Fruit fly (Drosophila melanogaster) whole organism, embryonic: ENCODE measurements around the gene Rtnl1.

ENCODE experiments used
- B-H1 ChIP-seq: fragments of 200-800 bp; sonication (Bioruptor generic); IDR thresholded peaks from 3 replicates; pipeline ENCODE4 v1.3.6; 2022; ENCODE audit warnings: missing biosample characterization, missing genetic modification characterization
- CG11560 ChIP-seq: fragments of 200-800 bp; sonication (Bioruptor generic); IDR thresholded peaks from 3 replicates; pipeline ENCODE4 v1.3.6; 2022; ENCODE audit warnings: missing biosample characterization, missing genetic modification characterization
- CG11723 ChIP-seq: fragments of 200-800 bp; sonication (Bioruptor generic); optimal IDR thresholded peaks from 2 replicates; lab custom pipeline; 2017; ENCODE audit warnings: missing biosample characterization, mild to moderate bottlenecking, missing genetic modification characterization
- CG13624 ChIP-seq: fragments of 200-800 bp; sonication (Bioruptor generic); optimal IDR thresholded peaks from 2 replicates; lab custom pipeline; 2016; ENCODE audit warnings: missing biosample characterization, missing genetic modification characterization
- CG14014 ChIP-seq: fragments of 200-800 bp; sonication (Bioruptor generic); IDR thresholded peaks from 2 replicates; pipeline ENCODE4 v1.3.6; 2022; ENCODE audit warnings: missing biosample characterization, missing genetic modification characterization
- CG15269 ChIP-seq: fragments of 200-800 bp; sonication (Bioruptor generic); optimal IDR thresholded peaks from 2 replicates; lab custom pipeline; 2018; ENCODE audit warnings: missing biosample characterization, mild to moderate bottlenecking, missing genetic modification characterization, moderate library complexity
- CG1529 ChIP-seq: fragments of 200-800 bp; sonication (Bioruptor generic); optimal IDR thresholded peaks from 3 replicates; lab custom pipeline; 2018; ENCODE audit warnings: missing biosample characterization, missing genetic modification characterization
- CG15514 ChIP-seq: fragments of 200-800 bp; sonication (Bioruptor generic); optimal IDR thresholded peaks from 3 replicates; lab custom pipeline; 2017; ENCODE audit warnings: missing biosample characterization, missing genetic modification characterization, mild to moderate bottlenecking, moderate library complexity, missing genetic modification reagents
- CG2120 ChIP-seq: fragments of 200-800 bp; sonication (Bioruptor generic); optimal IDR thresholded peaks from 3 replicates; lab custom pipeline; 2016; ENCODE audit warnings: missing biosample characterization, missing genetic modification characterization
- CG4820 ChIP-seq: fragments of 200-800 bp; sonication (Bioruptor generic); optimal IDR thresholded peaks from 3 replicates; lab custom pipeline; 2016; ENCODE audit warnings: missing biosample characterization, missing genetic modification characterization
- CG5953 ChIP-seq: fragments of 200-800 bp; sonication (Bioruptor generic); IDR thresholded peaks from 2 replicates; pipeline ENCODE4 v1.3.6; 2022; ENCODE audit warnings: missing biosample characterization, missing genetic modification characterization
- CG6654 ChIP-seq: fragments of 200-800 bp; sonication (Bioruptor generic); optimal IDR thresholded peaks from 2 replicates; lab custom pipeline; 2017; ENCODE audit warnings: missing biosample characterization, mild to moderate bottlenecking, missing genetic modification characterization
- CG6689 ChIP-seq: fragments of 200-800 bp; sonication (Bioruptor generic); IDR thresholded peaks from 2 replicates; pipeline ENCODE4 v1.3.6; 2022; ENCODE audit warnings: missing biosample characterization, missing genetic modification characterization
- CG6791 ChIP-seq: fragments of 200-800 bp; sonication (Bioruptor generic); IDR thresholded peaks from 3 replicates; pipeline ENCODE4 v1.3.6; 2022; ENCODE audit warnings: missing biosample characterization, missing genetic modification characterization; ENCODE audit not compliant: partially characterized antibody
- CG6854 ChIP-seq: fragments of 200-800 bp; sonication (Bioruptor generic); optimal IDR thresholded peaks from 3 replicates; lab custom pipeline; 2017; ENCODE audit warnings: missing biosample characterization, mild to moderate bottlenecking, missing genetic modification characterization
- CG7556 ChIP-seq: fragments of 200-800 bp; sonication (Bioruptor generic); optimal IDR thresholded peaks from 2 replicates; lab custom pipeline; 2017; ENCODE audit warnings: missing biosample characterization, mild to moderate bottlenecking, missing genetic modification characterization
- CG8281 ChIP-seq: fragments of 200-800 bp; sonication (Bioruptor generic); optimal IDR thresholded peaks from 2 replicates; lab custom pipeline; 2018; ENCODE audit warnings: missing biosample characterization, mild to moderate bottlenecking, missing genetic modification characterization, moderate library complexity
- Drgx ChIP-seq: fragments of 200-800 bp; sonication (Bioruptor generic); IDR thresholded peaks from 2 replicates; pipeline ENCODE4 v1.3.6; 2022; ENCODE audit warnings: missing biosample characterization, missing genetic modification characterization
- Hr39 ChIP-seq: fragments of >200 bp; optimal IDR thresholded peaks from 2 replicates; lab custom pipeline; 2017
- Hr78 ChIP-seq, 2 experiments: fragments of 200-800 bp in 1 of 2; fragments of >200 bp in 1 of 2; sonication (Bioruptor generic) in 1 of 2; optimal IDR thresholded peaks; 2 replicates each; lab custom pipeline; 2017 to 2019; ENCODE audit warnings: missing biosample characterization in 2 of 2, missing genetic modification characterization in 2 of 2, mild to moderate bottlenecking in 1 of 2, moderate library complexity in 1 of 2
- NFAT ChIP-seq: fragments of 200-800 bp; sonication (Bioruptor generic); IDR thresholded peaks from 2 replicates; pipeline ENCODE4 v1.3.6; 2022; ENCODE audit warnings: missing biosample characterization, missing genetic modification characterization
- Tbp ChIP-seq: fragments of >200 bp; optimal IDR thresholded peaks from 2 replicates; lab custom pipeline; 2018; ENCODE audit warnings: missing biosample characterization, missing genetic modification characterization
- al ChIP-seq: fragments of 200-800 bp; sonication (Bioruptor generic); IDR thresholded peaks from 2 replicates; pipeline ENCODE4 v1.3.6; 2022; ENCODE audit warnings: missing biosample characterization, missing genetic modification characterization
- crp ChIP-seq, 2 experiments: fragments of 200-800 bp; sonication (Bioruptor generic); optimal IDR thresholded peaks; 2 replicates in 1 of 2; 3 replicates in 1 of 2; lab custom pipeline; 2017; ENCODE audit warnings: missing biosample characterization in 2 of 2, missing genetic modification characterization in 2 of 2, mild to moderate bottlenecking in 1 of 2, moderate library complexity in 1 of 2
- cwo ChIP-seq: fragments of 200-800 bp; sonication (Bioruptor generic); optimal IDR thresholded peaks from 3 replicates; lab custom pipeline; 2017; ENCODE audit warnings: missing biosample characterization, missing genetic modification characterization, mild to moderate bottlenecking, moderate library complexity, missing genetic modification reagents
- danr ChIP-seq: fragments of 200-800 bp; sonication (Bioruptor generic); IDR thresholded peaks from 2 replicates; pipeline ENCODE4 v1.3.6; 2022; ENCODE audit warnings: missing biosample characterization, missing genetic modification characterization
- dati ChIP-seq: fragments of 200-800 bp; sonication (Bioruptor generic); IDR thresholded peaks from 2 replicates; pipeline ENCODE4 v1.3.6; 2022; ENCODE audit warnings: missing biosample characterization, missing genetic modification characterization
- eve ChIP-seq, 2 experiments: fragments of >200 bp; optimal IDR thresholded peaks; 2 replicates each; lab custom pipeline; 2017; ENCODE audit warnings: missing biosample characterization in 2 of 2, missing genetic modification characterization in 2 of 2
- eyg ChIP-seq: fragments of 200-800 bp; sonication (Bioruptor generic); optimal IDR thresholded peaks from 3 replicates; lab custom pipeline; 2016; ENCODE audit warnings: missing biosample characterization, missing genetic modification characterization
- ftz-f1 ChIP-seq: fragments of 200-800 bp; sonication (Bioruptor generic); optimal IDR thresholded peaks from 2 replicates; lab custom pipeline; 2016; ENCODE audit warnings: missing biosample characterization, missing genetic modification characterization
- gcm2 ChIP-seq: fragments of 200-800 bp; sonication (Bioruptor generic); optimal IDR thresholded peaks from 2 replicates; lab custom pipeline; 2016; ENCODE audit warnings: missing biosample characterization, missing genetic modification characterization
- gem ChIP-seq: fragments of 200-800 bp; sonication (Bioruptor generic); optimal IDR thresholded peaks from 2 replicates; lab custom pipeline; 2019; ENCODE audit warnings: missing biosample characterization, mild to moderate bottlenecking, missing genetic modification characterization, moderate library complexity
- hkb ChIP-seq, 2 experiments: fragments of 200-800 bp in 1 of 2; fragments of >200 bp in 1 of 2; sonication (Bioruptor generic) in 1 of 2; IDR thresholded peaks in 1 of 2; optimal IDR thresholded peaks in 1 of 2; 2 replicates each; pipeline versions ENCODE4 v1.3.6 to Lab custom; 2017 to 2022; ENCODE audit warnings: missing biosample characterization in 1 of 2, missing genetic modification characterization in 1 of 2
- kah ChIP-seq: fragments of 200-800 bp; sonication (Bioruptor generic); optimal IDR thresholded peaks from 2 replicates; lab custom pipeline; 2018; ENCODE audit warnings: missing biosample characterization, mild to moderate bottlenecking, missing genetic modification characterization
- kay ChIP-seq: fragments of 200-800 bp; sonication (Bioruptor generic); optimal IDR thresholded peaks from 2 replicates; lab custom pipeline; 2016; ENCODE audit warnings: missing biosample characterization, missing genetic modification characterization
- lab ChIP-seq: fragments of 200-800 bp; sonication (Bioruptor generic); optimal IDR thresholded peaks from 3 replicates; lab custom pipeline; 2017; ENCODE audit warnings: missing biosample characterization, missing genetic modification characterization, mild to moderate bottlenecking, moderate library complexity, missing genetic modification reagents
- lov ChIP-seq, 2 experiments: fragments of 200-800 bp in 1 of 2; fragments of >200 bp in 1 of 2; sonication (Bioruptor generic) in 1 of 2; IDR thresholded peaks in 1 of 2; optimal IDR thresholded peaks in 1 of 2; 2 replicates in 1 of 2; 3 replicates in 1 of 2; pipeline versions ENCODE4 v1.3.6 to Lab custom; 2017 to 2022; ENCODE audit warnings: missing biosample characterization in 1 of 2, missing genetic modification characterization in 1 of 2
- nerfin-2 ChIP-seq: fragments of 200-800 bp; sonication (Bioruptor generic); IDR thresholded peaks from 2 replicates; pipeline ENCODE4 v1.3.6; 2022; ENCODE audit warnings: missing biosample characterization, missing genetic modification characterization; ENCODE audit not compliant: partially characterized antibody
- onecut ChIP-seq: fragments of 200-800 bp; sonication (Bioruptor generic); IDR thresholded peaks from 2 replicates; pipeline ENCODE4 v1.3.6; 2022; ENCODE audit warnings: missing biosample characterization, missing genetic modification characterization
- pho ChIP-seq: fragments of 200-800 bp; sonication (Bioruptor generic); optimal IDR thresholded peaks from 2 replicates; lab custom pipeline; 2016; ENCODE audit warnings: missing biosample characterization, missing genetic modification characterization
- prd ChIP-seq, 3 experiments: fragments of >200 bp in 2 of 3; fragments of 200-800 bp in 1 of 3; sonication (Bioruptor generic) in 1 of 3; optimal IDR thresholded peaks in 2 of 3; IDR thresholded peaks in 1 of 3; 2 replicates in 2 of 3; 3 replicates in 1 of 3; pipeline versions ENCODE4 v1.3.6 to Lab custom; 2017 to 2022; ENCODE audit warnings: missing biosample characterization in 1 of 3, missing genetic modification characterization in 1 of 3
- sima ChIP-seq: fragments of 200-800 bp; sonication (Bioruptor generic); optimal IDR thresholded peaks from 2 replicates; lab custom pipeline; 2016; ENCODE audit warnings: missing biosample characterization, missing genetic modification characterization
- so ChIP-seq: fragments of 200-800 bp; sonication (Bioruptor generic); IDR thresholded peaks from 3 replicates; pipeline ENCODE4 v1.3.6; 2022; ENCODE audit warnings: missing biosample characterization, missing genetic modification characterization
- zen ChIP-seq: fragments of 200-800 bp; sonication (Bioruptor generic); optimal IDR thresholded peaks from 3 replicates; lab custom pipeline; 2018; ENCODE audit warnings: missing biosample characterization, mild to moderate bottlenecking, missing genetic modification characterization, moderate library complexity
- zfh1 ChIP-seq: fragments of 200-800 bp; sonication (Bioruptor generic); IDR thresholded peaks from 3 replicates; pipeline ENCODE4 v1.3.6; 2022; ENCODE audit warnings: missing biosample characterization, missing genetic modification characterization

Rtnl1 gene

DNA sequence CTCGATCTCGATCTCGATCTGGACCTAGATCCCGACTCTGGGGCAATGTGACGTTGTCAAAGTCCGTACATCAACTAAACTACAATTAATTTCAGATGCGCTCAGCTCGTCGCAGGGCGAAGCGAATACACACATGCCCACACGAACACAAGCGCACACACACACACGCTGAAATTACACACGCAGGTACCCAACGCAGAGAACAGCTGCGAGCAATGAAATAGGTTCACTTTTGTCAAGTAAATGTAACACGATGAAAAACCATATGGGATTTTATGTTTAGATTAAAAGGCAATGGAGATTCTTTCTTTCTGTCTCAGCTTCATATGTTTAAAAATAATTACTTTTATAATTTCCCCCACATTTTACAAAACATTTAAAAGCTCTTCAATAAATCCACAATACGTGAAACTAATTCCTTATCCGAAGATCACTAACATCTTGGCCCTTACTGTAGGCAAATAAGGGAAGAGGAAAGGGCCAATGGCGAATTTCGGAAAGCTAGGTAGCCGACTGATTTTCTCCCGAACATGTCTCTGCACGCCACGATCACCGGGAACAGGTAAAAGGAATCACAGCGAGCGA is 9.1 kb downstream of the Rtnl1 start (continued):
- TF ChIP-seq CG15514: peak; percentile 67
- peak; percentile 78 for TF ChIP-seq CG14014 (GFP tag; lab: Robert Waterston, UW)
- peak; percentile 94 for TF ChIP-seq gem (tag; lab: Kevin White, UChicago)
- TF ChIP-seq danr (GFP tag; lab: Robert Waterston, UW): peak; percentile 76
- TF ChIP-seq eve (GFP tag; optimal IDR thresholded peaks at IDR 0.05; lab: Kevin White, UChicago): peak in 1 of 2 experiments; percentile 85
- no peak for TF ChIP-seq prd (optimal IDR thresholded peaks at IDR 0.05; lab: Kevin White, UChicago)
- TF ChIP-seq prd (GFP tag; IDR thresholded peaks at IDR 0.05; lab: Robert Waterston, UW): peak; percentile 86
- no peak for TF ChIP-seq Hr39 (lab: Kevin White, UChicago)
- peak; percentile 53; the same call in 1 of the 2 replicates for TF ChIP-seq CG5953 (GFP tag; lab: Robert Waterston, UW)
- peak; percentile 63 for TF ChIP-seq CG11723
- TF ChIP-seq Drgx (GFP tag; lab: Robert Waterston, UW): peak; percentile 75
- TF ChIP-seq lab: peak; percentile 85
- no peak for TF ChIP-seq sima (GFP tag; lab: Kevin White, UChicago)
- TF ChIP-seq CG11560: peak; percentile 55; the same call in 2 of the 3 replicates
- TF ChIP-seq CG6791 (GFP tag; lab: Robert Waterston, UW): peak; percentile 26; the same call in 1 of the 3 replicates
- peak; percentile 79 for TF ChIP-seq al (GFP tag; lab: Robert Waterston, UW)
- no peak for TF ChIP-seq Tbp (GFP tag; lab: Kevin White, UChicago)
- peak; percentile 58 for TF ChIP-seq B-H1 (GFP tag; lab: Robert Waterston, UW)
- peak; percentile 84 for TF ChIP-seq CG15269 (tag; lab: Kevin White, UChicago)
- TF ChIP-seq eyg (GFP tag; lab: Kevin White, UChicago): no peak
- TF ChIP-seq CG2120 (GFP tag; lab: Kevin White, UChicago): peak; percentile 87
- TF ChIP-seq CG13624 (GFP tag; lab: Kevin White, UChicago): peak; percentile 57
- TF ChIP-seq pho: peak; percentile 48
- peak in 1 of 2 experiments; percentile 60 for TF ChIP-seq Hr78 (GFP tag; optimal IDR thresholded peaks at IDR 0.05; lab: Kevin White, UChicago)
- peak; percentile 57 for TF ChIP-seq CG8281 (tag; lab: Kevin White, UChicago)
- peak; percentile 79 for TF ChIP-seq onecut (GFP tag; lab: Robert Waterston, UW)
- no peak for TF ChIP-seq lov (optimal IDR thresholded peaks at IDR 0.05; lab: Kevin White, UChicago)
- 0 out of 3 replicates have a peak, but pooled peaks have one; percentile 61 for TF ChIP-seq lov (GFP tag; IDR thresholded peaks at IDR 0.05; lab: Robert Waterston, UW)
- no peak for TF ChIP-seq nerfin-2 (GFP tag; lab: Robert Waterston, UW)
- TF ChIP-seq gcm2 (GFP tag; lab: Kevin White, UChicago): peak; percentile 71
- TF ChIP-seq hkb (optimal IDR thresholded peaks at IDR 0.05; lab: Kevin White, UChicago): no peak
- peak; percentile 85 for TF ChIP-seq hkb (GFP tag; IDR thresholded peaks at IDR 0.05; lab: Robert Waterston, UW)
- TF ChIP-seq CG6689: peak; percentile 78
- TF ChIP-seq zen (tag; lab: Kevin White, UChicago): peak; percentile 92
- TF ChIP-seq kah (GFP tag; lab: Kevin White, UChicago): peak; percentile 60
- 0 out of 2 replicates have a peak, but pooled peaks have one; percentile 3 for TF ChIP-seq dati (GFP tag; lab: Robert Waterston, UW)
- TF ChIP-seq CG4820 (GFP tag; lab: Kevin White, UChicago): peak; percentile 73
- TF ChIP-seq CG6854 (GFP tag; lab: Kevin White, UChicago): peak; percentile 82
- no peak for TF ChIP-seq ftz-f1 (GFP tag; lab: Kevin White, UChicago)
- TF ChIP-seq kay (GFP tag; lab: Kevin White, UChicago): peak; percentile 56
- peak; percentile 74 for TF ChIP-seq cwo (GFP tag; lab: Kevin White, UChicago)
- TF ChIP-seq CG6654: peak; percentile 54
- TF ChIP-seq crp (GFP tag; optimal IDR thresholded peaks at IDR 0.05; lab: Kevin White, UChicago): peak in 1 of 2 experiments; percentile 21
- TF ChIP-seq so (GFP tag; lab: Robert Waterston, UW): peak; percentile 82
- TF ChIP-seq NFAT: peak; percentile 70
- peak; percentile 83 for TF ChIP-seq CG1529 (GFP tag; lab: Kevin White, UChicago)
- peak; percentile 92 for TF ChIP-seq CG7556 (GFP tag; lab: Kevin White, UChicago)
- TF ChIP-seq zfh1: peak; percentile 86
- TF ChIP-seq, all 482 proteins: peak for 394
